Worm (Caenorhabditis elegans) whole organism, midembryonic: ENCODE measurements around the gene nhr-50.

ENCODE experiments used
- T22C8.4 ChIP-seq: fragments of 200-800 bp; sonication (Bioruptor generic); IDR thresholded peaks from 2 replicates; pipeline ENCODE4 v1.3.6; 2022; ENCODE audit warnings: missing genetic modification characterization, missing compliant biosample characterization
- cog-1 ChIP-seq: sonication (generic microtip); optimal IDR thresholded peaks from 2 replicates; lab custom pipeline; 2016; ENCODE audit warnings: missing genetic modification characterization, missing compliant biosample characterization
- flt-1 ChIP-seq: fragments of 200-800 bp; sonication (Bioruptor generic); IDR thresholded peaks from 2 replicates; pipeline ENCODE4 v1.3.6; 2022; ENCODE audit warnings: missing genetic modification characterization, missing compliant biosample characterization
- klf-2 ChIP-seq: fragments of 200-800 bp; sonication (Bioruptor generic); conservative IDR thresholded peaks from 2 replicates; pipeline ENCODE4 v1.3.6; 2022; ENCODE audit warnings: missing genetic modification reagents, missing genetic modification characterization, missing compliant biosample characterization
- med-1 ChIP-seq: sonication (generic microtip); optimal IDR thresholded peaks from 2 replicates; lab custom pipeline; 2017; ENCODE audit warnings: missing genetic modification characterization, mild to moderate bottlenecking, missing compliant biosample characterization, antibody characterized with exemption, missing genetic modification reagents; ENCODE audit not compliant: insufficient read depth
- ref-1 ChIP-seq: fragments of 200-800 bp; sonication (Bioruptor generic); conservative IDR thresholded peaks from 2 replicates; pipeline ENCODE4 v1.3.6; 2022; ENCODE audit warnings: missing genetic modification reagents, missing genetic modification characterization, missing compliant biosample characterization
- tab-1 ChIP-seq: fragments of 200-800 bp; sonication (Bioruptor generic); IDR thresholded peaks from 2 replicates; pipeline ENCODE4 v1.3.6; 2022; ENCODE audit warnings: missing genetic modification characterization, missing compliant biosample characterization
- ztf-23 ChIP-seq: fragments of 200-800 bp; sonication (Bioruptor generic); IDR thresholded peaks from 2 replicates; pipeline ENCODE4 v1.3.6; 2022; ENCODE audit warnings: missing genetic modification reagents, missing genetic modification characterization, missing compliant biosample characterization
- ztf-29 ChIP-seq: fragments of 200-800 bp; sonication (Bioruptor generic); IDR thresholded peaks from 2 replicates; pipeline ENCODE4 v1.3.6; 2022; ENCODE audit warnings: missing genetic modification reagents, missing genetic modification characterization, missing compliant biosample characterization

DNA sequence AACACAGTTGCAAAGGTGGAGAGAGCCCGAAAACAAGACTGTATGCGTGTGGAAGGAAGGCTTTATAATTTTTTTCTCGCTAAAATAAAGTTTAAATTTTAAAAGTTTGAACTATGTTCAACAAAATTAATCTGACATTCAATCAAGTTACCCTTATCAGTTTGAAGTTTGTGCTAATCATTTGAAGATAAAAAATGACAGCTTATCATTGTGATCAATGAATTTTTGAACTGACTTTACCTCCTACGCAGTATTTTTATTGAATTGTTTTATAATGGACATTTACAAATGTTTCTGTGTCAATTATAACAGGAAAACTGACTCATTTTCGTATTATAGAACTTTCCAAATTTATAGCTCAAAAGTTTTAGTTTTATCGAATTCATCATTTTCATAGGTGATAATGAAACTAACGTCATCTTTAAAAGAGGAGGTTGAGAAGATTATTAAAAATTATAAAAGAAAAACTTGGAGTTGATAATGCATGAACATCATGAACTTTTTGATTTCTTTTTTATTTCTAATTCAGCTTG lies 22.1 kb downstream of the nhr-50 start, which contains the start of gene oac-20:
- TF ChIP-seq klf-2 (GFP tag; lab: Robert Waterston, UW) (no peak), T22C8.4 (GFP tag; lab: Robert Waterston, UW) (no peak), med-1 (GFP tag; lab: Kevin White, UChicago) (no peak), cog-1 (tag; lab: Kevin White, UChicago) (no peak), tab-1 (GFP tag; lab: Robert Waterston, UW) (no peak), ztf-23 (GFP tag; lab: Robert Waterston, UW) (no peak), flt-1 (GFP tag; lab: Robert Waterston, UW) (no peak), ztf-29 (GFP tag; lab: Robert Waterston, UW) (no peak), ref-1 (GFP tag; lab: Robert Waterston, UW) (no peak)
